Fruit fly (Drosophila melanogaster): ENCODE measurements around the gene Pi4KIIalpha.

dm6 chr3R:5572900-5573665, 9.6 kb upstream of the Pi4KIIalpha start:
- no peak for TF ChIP-seq CG8478 (optimal IDR thresholded peaks at IDR 0.05)
- TF ChIP-seq CTCF (optimal IDR thresholded peaks at IDR 0.05): no peak

Data from S2 (cell line).